Worm (Caenorhabditis elegans): ENCODE measurements around the gene swsn-7.

DNA sequence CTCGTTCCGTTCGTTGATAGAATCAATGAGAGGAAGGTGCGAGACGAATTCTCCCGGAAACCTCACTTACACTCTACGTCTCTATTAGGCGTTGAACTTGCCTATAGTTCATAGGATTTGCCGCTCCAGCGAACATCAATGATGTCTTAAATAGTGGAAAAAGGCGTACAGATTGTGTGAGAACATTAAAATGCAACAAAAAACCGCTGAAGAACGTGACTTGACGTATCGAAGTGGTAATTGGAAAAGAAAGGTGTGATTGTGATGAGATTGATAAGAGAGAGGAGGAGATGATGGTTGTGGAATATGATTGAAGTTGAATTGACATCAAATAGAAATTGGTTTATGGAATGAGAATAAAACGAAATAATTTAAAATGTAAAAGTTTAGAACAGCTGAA is 6.4 kb upstream of the swsn-7 start:
- TF ChIP-seq nhr-12 (tag; optimal IDR thresholded peaks at IDR 0.05): no peak
- TF ChIP-seq lin-32 (GFP tag; optimal IDR thresholded peaks at IDR 0.05): no peak
- no peak for TF ChIP-seq unc-62 (GFP tag; optimal IDR thresholded peaks at IDR 0.05)

Data from whole organism, mixed stage, embryonic.